Worm (Caenorhabditis elegans): ENCODE results near the gene fbxa-147.

The fbxa-147 gene

ce11 chrV:14696604-14697307 is 19.5 kb upstream of the fbxa-147 start, which contains the start of gene unc-112:
unc-112 (minus strand) TSS chrV:14696654.
- no peak for TF ChIP-seq unc-62 (GFP tag; optimal IDR thresholded peaks at IDR 0.05)

ce11 chrV:14698005-14698404 is 18.3 kb upstream of the fbxa-147 start:
- TF ChIP-seq unc-62 (GFP tag; optimal IDR thresholded peaks at IDR 0.05): no peak

ce11 chrV:14698666-14699065 is 17.6 kb upstream of the fbxa-147 start, which contains the start of gene set-5:
set-5 (plus strand) TSS chrV:14698966.
- no peak for TF ChIP-seq unc-62 (GFP tag; optimal IDR thresholded peaks at IDR 0.05)

ce11 chrV:14707958-14708357 is 8.3 kb upstream of the fbxa-147 start, which contains the start of gene R08A2.9:
R08A2.9 (plus strand) TSS chrV:14708258.
- TF ChIP-seq unc-62 (GFP tag; optimal IDR thresholded peaks at IDR 0.05): no peak

ce11 chrV:14711077-14711476 is 5.2 kb upstream of the fbxa-147 start, which contains the start of gene ssp-33:
ssp-33 (plus strand) TSS chrV:14711377.
- no peak for TF ChIP-seq unc-62 (GFP tag; optimal IDR thresholded peaks at IDR 0.05)

- TF ChIP-seq unc-62 (GFP tag; optimal IDR thresholded peaks at IDR 0.05): no peak
Measured at ce11 chrV:14712316-14712715, 4.0 kb upstream of the fbxa-147 start, which contains the start of gene R08A2.5. R08A2.5 (plus strand) TSS chrV:14712616.

ce11 chrV:14715608-14716007 is 691 bp upstream of the fbxa-147 start, which contains the start of gene R08A2.2:
R08A2.2 (minus strand) TSS chrV:14715708.
- TF ChIP-seq unc-62 (GFP tag; optimal IDR thresholded peaks at IDR 0.05): no peak

ce11 chrV:14719491-14719890 is 3.2 kb downstream of the fbxa-147 start, which contains the start of gene R08A2.1:
R08A2.1 (minus strand) TSS chrV:14719591.
- no peak for TF ChIP-seq unc-62 (GFP tag; optimal IDR thresholded peaks at IDR 0.05)

- no peak for TF ChIP-seq unc-62 (GFP tag; optimal IDR thresholded peaks at IDR 0.05)
Measured at ce11 chrV:14723020-14723419, 6.7 kb downstream of the fbxa-147 start, which contains the start of gene R08A2.7. R08A2.7 (plus strand) TSS chrV:14723320.

- TF ChIP-seq unc-62 (GFP tag; optimal IDR thresholded peaks at IDR 0.05): no peak
Measured at ce11 chrV:14725409-14725808, 9.1 kb downstream of the fbxa-147 start.

- no peak for TF ChIP-seq unc-62 (GFP tag; optimal IDR thresholded peaks at IDR 0.05)
Measured at ce11 chrV:14726596-14726995, 10.3 kb downstream of the fbxa-147 start, which contains the start of gene Y50E8A.1. Y50E8A.1 (plus strand) TSS chrV:14726896.

- no peak for TF ChIP-seq unc-62 (GFP tag; optimal IDR thresholded peaks at IDR 0.05)
Measured at ce11 chrV:14728754-14729153, 12.5 kb downstream of the fbxa-147 start, which contains the start of gene Y50E8A.2. Y50E8A.2 (minus strand) TSS chrV:14728854.

ce11 chrV:14729343-14729742 is 13.0 kb downstream of the fbxa-147 start, which contains the start of gene oig-3:
oig-3 (plus strand) TSS chrV:14729643.
- no peak for TF ChIP-seq unc-62 (GFP tag; optimal IDR thresholded peaks at IDR 0.05)

- TF ChIP-seq unc-62 (GFP tag; optimal IDR thresholded peaks at IDR 0.05): no peak
Measured at ce11 chrV:14734187-14734765, 18.0 kb downstream of the fbxa-147 start, which contains the start of gene unc-61. unc-61 (minus strand) TSS chrV:14734237.

- no peak for TF ChIP-seq unc-62 (GFP tag; optimal IDR thresholded peaks at IDR 0.05)
Measured at ce11 chrV:14736851-14737250, 20.6 kb downstream of the fbxa-147 start, which contains the start of gene Y50E8A.5. Y50E8A.5 (minus strand) TSS chrV:14736951.

ce11 chrV:14741233-14741632 is 24.9 kb downstream of the fbxa-147 start, which contains the start of gene Y50E8A.6:
Y50E8A.6 (minus strand) TSS chrV:14741333.
- TF ChIP-seq unc-62 (GFP tag; optimal IDR thresholded peaks at IDR 0.05): no peak
